Worm (Caenorhabditis elegans): ENCODE measurements around the gene irld-48.

Gene irld-48

ce11 chrII:3003667-3004066 lies 47.8 kb downstream of the irld-48 start, which contains the start of gene lido-11:
lido-11 (plus strand) TSS chrII:3003967.
- no peak for TF ChIP-seq unc-62 (GFP tag; optimal IDR thresholded peaks at IDR 0.05)

DNA sequence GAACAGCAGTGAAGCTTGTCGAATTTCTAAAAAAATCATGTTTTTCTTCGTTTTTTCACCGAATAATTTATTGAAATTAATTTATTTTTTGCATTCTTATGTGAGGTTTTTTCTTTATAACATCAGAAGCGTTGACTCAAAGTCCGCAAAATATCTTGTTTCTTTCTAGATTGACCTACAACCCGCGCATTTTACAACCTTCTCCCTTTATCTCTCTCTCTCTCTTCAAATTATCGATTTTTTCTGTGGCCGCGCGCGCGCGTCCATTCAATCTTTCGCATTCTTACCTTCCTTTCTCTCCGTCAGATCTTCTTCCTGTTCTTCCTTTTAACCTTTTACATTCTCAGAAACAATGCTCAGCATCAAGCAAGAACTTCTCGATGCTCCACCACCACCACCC lies 49.6 kb downstream of the irld-48 start, which contains the start of gene lido-12:
Gene lido-12 (plus strand): TSS at position 301 of the 400 bp plus-strand sequence.
- no peak for TF ChIP-seq unc-62 (GFP tag; optimal IDR thresholded peaks at IDR 0.05)
